Fruit fly (Drosophila melanogaster): ENCODE data around the gene CG7091.

DNA sequence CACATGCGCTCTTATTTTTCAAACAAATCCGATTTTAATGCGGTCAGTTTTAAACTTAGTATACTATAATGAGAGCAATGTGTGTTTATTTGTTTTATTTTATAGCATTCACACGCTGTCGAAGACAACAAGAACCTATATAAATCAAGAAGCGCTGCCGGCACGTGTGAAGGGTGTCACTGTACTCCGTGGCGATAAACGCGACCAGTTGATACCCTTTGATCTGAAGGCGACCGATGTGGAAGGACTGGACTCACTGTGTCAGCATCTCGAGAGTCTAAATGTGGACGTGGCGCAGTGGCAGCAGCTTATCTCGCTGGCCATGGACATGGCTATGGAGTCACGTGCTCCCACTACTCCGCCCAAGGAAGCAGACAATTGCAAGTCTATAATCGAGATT is 15.2 kb upstream of the CG7091 start:
- no peak for TF ChIP-seq CG8478 (optimal IDR thresholded peaks at IDR 0.05)
- TF ChIP-seq CTCF (optimal IDR thresholded peaks at IDR 0.05), result no peak

Data from S2 (cell line).